Worm (Caenorhabditis elegans): Measurements from ENCODE around the gene F54A3.2.

The F54A3.2 gene

ce11 chrII:2206064-2206722, 37.2 kb upstream of the F54A3.2 start:
- TF ChIP-seq pqm-1 (tag; optimal IDR thresholded peaks at IDR 0.05) (no peak), hlh-8 (tag; optimal IDR thresholded peaks at IDR 0.05) (peak; percentile 70)

DNA sequence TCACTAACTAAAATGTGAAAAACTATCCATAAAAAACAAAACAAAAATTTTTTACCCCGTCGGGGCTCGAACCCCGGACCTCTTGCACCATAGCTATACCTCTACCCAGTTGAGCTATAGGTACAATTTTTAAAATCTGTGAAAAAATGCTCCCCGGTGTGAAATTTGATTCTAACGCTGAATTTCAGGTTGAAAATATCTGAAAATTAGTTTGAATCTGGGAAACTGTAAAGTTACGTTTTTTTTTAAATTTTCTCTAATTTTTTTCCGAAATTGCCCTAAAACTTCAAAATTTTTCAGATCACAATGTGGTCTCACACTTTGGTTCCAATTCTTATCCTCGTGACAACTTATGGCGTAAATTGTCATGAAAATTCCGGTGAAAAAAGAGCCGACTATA, 35.6 kb upstream of the F54A3.2 start, which contains the start of gene Y59C2A.1:
TSS of gene Y59C2A.1 (plus strand) at position 301 of the 400 bp plus-strand sequence.
- TF ChIP-seq hlh-13 (GFP tag; optimal IDR thresholded peaks at IDR 0.05) (no peak), lim-6 (tag; optimal IDR thresholded peaks at IDR 0.05) (no peak), ceh-31 (tag; optimal IDR thresholded peaks at IDR 0.05) (no peak), ceh-14 (tag; optimal IDR thresholded peaks at IDR 0.05) (no peak), K09A11.1 (tag; optimal IDR thresholded peaks at IDR 0.05; ENCODE audit: insufficient read depth) (no peak), sox-2 (GFP tag; IDR thresholded peaks at IDR 0.05) (no peak), nhr-11 (tag; optimal IDR thresholded peaks at IDR 0.05) (no peak), mec-3 (tag; optimal IDR thresholded peaks at IDR 0.05; ENCODE audit: borderline replicate concordance) (no peak), elt-4 (tag; optimal IDR thresholded peaks at IDR 0.05) (no peak), unc-42 (tag; optimal IDR thresholded peaks at IDR 0.05) (no peak), ceh-18 (tag; optimal IDR thresholded peaks at IDR 0.05) (no peak), ets-4 (tag; optimal IDR thresholded peaks at IDR 0.05) (no peak), Y22D7AL.16 (tag; optimal IDR thresholded peaks at IDR 0.05) (no peak), F13H6.1 (tag; optimal IDR thresholded peaks at IDR 0.05) (no peak)

ce11 chrII:2215512-2215911, 27.9 kb upstream of the F54A3.2 start:
- peak; percentile 2 for TF ChIP-seq elt-4 (tag; optimal IDR thresholded peaks at IDR 0.05)
- TF ChIP-seq tbx-7 (tag; optimal IDR thresholded peaks at IDR 0.05), result no peak

- TF ChIP-seq ceh-45 (GFP tag; IDR thresholded peaks at IDR 0.05) (no peak), ztf-16 (tag; optimal IDR thresholded peaks at IDR 0.05) (no peak)
Observed at ce11 chrII:2216940-2217664, 26.3 kb upstream of the F54A3.2 start.

DNA sequence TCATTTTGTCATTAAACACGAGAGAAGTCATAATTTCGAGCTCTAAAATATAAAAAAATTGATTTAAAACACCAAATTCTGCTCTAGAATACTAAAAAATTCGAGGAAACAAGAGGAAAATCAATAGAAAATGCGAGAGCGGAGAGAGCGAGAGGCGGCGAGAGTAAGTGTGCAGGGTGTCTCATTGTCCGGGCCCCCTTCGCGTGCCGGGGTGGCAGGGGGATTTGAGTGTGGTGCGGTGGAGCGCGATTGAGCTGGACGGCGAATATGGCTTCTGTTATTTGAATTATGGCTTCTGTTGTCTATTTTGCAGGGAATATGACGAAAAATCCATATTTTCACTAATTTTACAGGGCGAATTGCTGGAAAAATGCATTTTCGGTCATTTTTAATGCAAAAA, 23.6 kb upstream of the F54A3.2 start, which contains the start of gene Y59C2A.3:
TSS of gene Y59C2A.3 (minus strand) at position 42 of the 400 bp plus-strand sequence.
- TF ChIP-seq ama-1 (optimal IDR thresholded peaks at IDR 0.05) (no peak), sdc-2 (tag; optimal IDR thresholded peaks at IDR 0.05) (no peak), unc-42 (tag; optimal IDR thresholded peaks at IDR 0.05) (peak; percentile 58), ceh-34 (tag; optimal IDR thresholded peaks at IDR 0.05) (peak; percentile 35), npax-4 (tag; optimal IDR thresholded peaks at IDR 0.05) (no peak), hlh-6 (tag; optimal IDR thresholded peaks at IDR 0.05) (no peak), ceh-14 (tag; optimal IDR thresholded peaks at IDR 0.05) (peak; percentile 24), pax-1 (tag; optimal IDR thresholded peaks at IDR 0.05) (no peak), rnt-1 (tag; optimal IDR thresholded peaks at IDR 0.05) (peak; percentile 47), unc-55 (GFP tag; optimal IDR thresholded peaks at IDR 0.05) (peak; percentile 35), hlh-8 (tag; optimal IDR thresholded peaks at IDR 0.05) (no peak), syd-9 (tag; optimal IDR thresholded peaks at IDR 0.05) (peak; percentile 28), pros-1 (tag; optimal IDR thresholded peaks at IDR 0.05) (peak; percentile 16), C08G9.2 (tag; optimal IDR thresholded peaks at IDR 0.05) (peak; percentile 2), Y22D7AL.16 (tag; optimal IDR thresholded peaks at IDR 0.05) (no peak), K09A11.1 (tag; optimal IDR thresholded peaks at IDR 0.05; ENCODE audit: insufficient read depth) (no peak), ceh-45 (GFP tag; IDR thresholded peaks at IDR 0.05) (no peak), lin-11 (tag; optimal IDR thresholded peaks at IDR 0.05) (no peak), ceh-18 (tag; optimal IDR thresholded peaks at IDR 0.05) (peak; percentile 20), dve-1 (tag; optimal IDR thresholded peaks at IDR 0.05) (peak; percentile 32), fax-1 (tag; optimal IDR thresholded peaks at IDR 0.05) (no peak), tbx-7 (tag; optimal IDR thresholded peaks at IDR 0.05) (no peak), hlh-15 (tag; optimal IDR thresholded peaks at IDR 0.05) (no peak), ztf-16 (tag; optimal IDR thresholded peaks at IDR 0.05) (no peak), hlh-30 (tag; optimal IDR thresholded peaks at IDR 0.05; ENCODE audit: insufficient read depth) (peak; percentile 38), unc-3 (GFP tag; conservative IDR thresholded peaks at IDR 0.05) (no peak), unc-3 (tag; optimal IDR thresholded peaks at IDR 0.05) (no peak), T23F11.4 (GFP tag; optimal IDR thresholded peaks at IDR 0.05) (no peak), fkh-6 (tag; optimal IDR thresholded peaks at IDR 0.05) (no peak), che-1 (tag; optimal IDR thresholded peaks at IDR 0.05) (no peak), ahr-1 (tag; optimal IDR thresholded peaks at IDR 0.05) (no peak), odd-2 (tag; optimal IDR thresholded peaks at IDR 0.05) (no peak), fkh-10 (GFP tag; optimal IDR thresholded peaks at IDR 0.05) (no peak)
